Worm (Caenorhabditis elegans) whole organism, L2 larva: ENCODE measurements around the gene dhs-7.
A peak's percentile ranks its signal among the peaks of the same experiment; 100 is the strongest.

ENCODE experiments used
- F13H6.1 ChIP-seq: sonication (generic microtip); optimal IDR thresholded peaks from 2 replicates; lab custom pipeline; 2016; ENCODE audit warnings: missing genetic modification characterization, missing compliant biosample characterization
- Y55F3AM.14 ChIP-seq: fragments of 200-800 bp; sonication (Bioruptor generic); optimal IDR thresholded peaks from 2 replicates; lab custom pipeline; 2018; ENCODE audit warnings: mild to moderate bottlenecking, missing genetic modification characterization, missing compliant biosample characterization
- ZK546.5 ChIP-seq: sonication (generic microtip); optimal IDR thresholded peaks from 2 replicates; lab custom pipeline; 2017; ENCODE audit warnings: missing biosample characterization, missing genetic modification characterization
- alr-1 ChIP-seq: fragments of 150-350 bp; optimal IDR thresholded peaks from 2 replicates; lab custom pipeline; 2014; ENCODE audit warnings: missing biosample characterization, missing genetic modification characterization
- aly-2 ChIP-seq: fragments of 150-350 bp; optimal IDR thresholded peaks from 2 replicates; lab custom pipeline; 2014; ENCODE audit warnings: missing biosample characterization, missing genetic modification characterization
- ama-1 ChIP-seq: fragments of 150-350 bp; optimal IDR thresholded peaks from 2 replicates; lab custom pipeline; 2018; ENCODE audit warnings: inconsistent platforms
- blmp-1 ChIP-seq: sonication (generic microtip); optimal IDR thresholded peaks from 2 replicates; lab custom pipeline; 2017; ENCODE audit warnings: missing genetic modification characterization, mild to moderate bottlenecking, missing compliant biosample characterization, antibody characterized with exemption, moderate library complexity; ENCODE audit not compliant: insufficient read depth
- ceh-16 ChIP-seq: fragments of 150-350 bp; optimal IDR thresholded peaks from 2 replicates; lab custom pipeline; 2014; ENCODE audit warnings: missing biosample characterization, missing genetic modification characterization
- ceh-82 ChIP-seq: fragments of 150-350 bp; optimal IDR thresholded peaks from 2 replicates; lab custom pipeline; 2014; ENCODE audit warnings: missing biosample characterization, missing genetic modification characterization
- crh-2 ChIP-seq: sonication (generic microtip); optimal IDR thresholded peaks from 2 replicates; lab custom pipeline; 2017; ENCODE audit warnings: missing biosample characterization, missing genetic modification characterization
- dmd-4 ChIP-seq: sonication (generic microtip); optimal IDR thresholded peaks from 2 replicates; lab custom pipeline; 2017; ENCODE audit warnings: missing biosample characterization, missing genetic modification characterization
- egl-27 ChIP-seq: sonication (generic microtip); optimal IDR thresholded peaks from 3 replicates; lab custom pipeline; 2017; ENCODE audit warnings: missing biosample characterization, missing genetic modification reagents, missing genetic modification characterization
- elt-1 ChIP-seq: fragments of 150-350 bp; optimal IDR thresholded peaks from 2 replicates; lab custom pipeline; 2014; ENCODE audit warnings: missing biosample characterization, missing genetic modification characterization
- elt-3 ChIP-seq: sonication (generic microtip); optimal IDR thresholded peaks from 2 replicates; lab custom pipeline; 2017; ENCODE audit warnings: missing biosample characterization, missing genetic modification characterization
- fos-1 ChIP-seq: fragments of 150-350 bp; optimal IDR thresholded peaks from 2 replicates; lab custom pipeline; 2014; ENCODE audit warnings: missing biosample characterization, missing genetic modification characterization
- gmeb-1 ChIP-seq: fragments of 150-350 bp; optimal IDR thresholded peaks from 2 replicates; lab custom pipeline; 2014; ENCODE audit warnings: missing biosample characterization, missing genetic modification characterization
- lin-11 ChIP-seq: fragments of 150-350 bp; sonication (generic microtip); optimal IDR thresholded peaks from 2 replicates; lab custom pipeline; 2014; ENCODE audit warnings: missing biosample characterization, missing genetic modification characterization, inconsistent platforms, mixed read lengths
- lin-13 ChIP-seq: fragments of 150-350 bp; optimal IDR thresholded peaks from 2 replicates; lab custom pipeline; 2014; ENCODE audit warnings: missing biosample characterization, missing genetic modification reagents, missing genetic modification characterization
- lin-39 ChIP-seq: fragments of 150-350 bp; optimal IDR thresholded peaks from 2 replicates; lab custom pipeline; 2014; ENCODE audit warnings: missing biosample characterization, missing genetic modification reagents, missing genetic modification characterization
- lsy-2 ChIP-seq, 2 experiments: fragments of 150-350 bp in 1 of 2; sonication (generic microtip) in 1 of 2; optimal IDR thresholded peaks; 2 replicates each; lab custom pipeline; 2014 to 2017; ENCODE audit warnings: missing biosample characterization in 2 of 2, missing genetic modification characterization in 2 of 2
- mab-5 ChIP-seq: fragments of 150-350 bp; optimal IDR thresholded peaks from 2 replicates; lab custom pipeline; 2014; ENCODE audit warnings: missing biosample characterization, missing genetic modification characterization
- mbf-1 ChIP-seq: sonication (generic microtip); optimal IDR thresholded peaks from 2 replicates; lab custom pipeline; 2017; ENCODE audit warnings: missing biosample characterization, missing genetic modification characterization
- mdl-1 ChIP-seq, 2 experiments: fragments of 150-350 bp in 1 of 2; sonication (generic microtip) in 1 of 2; optimal IDR thresholded peaks; 2 replicates each; lab custom pipeline; 2017; ENCODE audit warnings: missing biosample characterization in 2 of 2, missing genetic modification characterization in 2 of 2
- nhr-10 ChIP-seq: sonication (generic microtip); optimal IDR thresholded peaks from 2 replicates; lab custom pipeline; 2017; ENCODE audit warnings: missing biosample characterization, missing genetic modification characterization
- nhr-11 ChIP-seq: fragments of 150-350 bp; optimal IDR thresholded peaks from 2 replicates; lab custom pipeline; 2014; ENCODE audit warnings: missing biosample characterization, missing genetic modification characterization
- nhr-12 ChIP-seq: fragments of 150-350 bp; optimal IDR thresholded peaks from 2 replicates; lab custom pipeline; 2014; ENCODE audit warnings: missing biosample characterization, missing genetic modification characterization
- nhr-129 ChIP-seq: fragments of 150-350 bp; optimal IDR thresholded peaks from 2 replicates; lab custom pipeline; 2014; ENCODE audit warnings: missing biosample characterization, missing genetic modification characterization
- nhr-21 ChIP-seq: fragments of 150-350 bp; optimal IDR thresholded peaks from 2 replicates; lab custom pipeline; 2014; ENCODE audit warnings: missing biosample characterization, missing genetic modification characterization
- nhr-23 ChIP-seq: fragments of 150-350 bp; optimal IDR thresholded peaks from 2 replicates; lab custom pipeline; 2014; ENCODE audit warnings: missing biosample characterization, missing genetic modification reagents, missing genetic modification characterization
- nhr-237 ChIP-seq: fragments of 150-350 bp; optimal IDR thresholded peaks from 2 replicates; lab custom pipeline; 2014; ENCODE audit warnings: missing biosample characterization, missing genetic modification characterization
- nhr-25 ChIP-seq: fragments of 150-350 bp; sonication (generic microtip); optimal IDR thresholded peaks from 3 replicates; lab custom pipeline; 2014; ENCODE audit warnings: missing biosample characterization, missing genetic modification characterization
- nhr-6 ChIP-seq: fragments of 150-350 bp; optimal IDR thresholded peaks from 2 replicates; lab custom pipeline; 2014; ENCODE audit warnings: missing biosample characterization, missing genetic modification characterization
- nhr-77 ChIP-seq: fragments of 150-350 bp; optimal IDR thresholded peaks from 2 replicates; lab custom pipeline; 2014; ENCODE audit warnings: missing biosample characterization, missing genetic modification characterization
- peb-1 ChIP-seq: fragments of 150-350 bp; optimal IDR thresholded peaks from 2 replicates; lab custom pipeline; 2014; ENCODE audit warnings: missing biosample characterization, missing genetic modification characterization
- sem-4 ChIP-seq: fragments of 150-350 bp; optimal IDR thresholded peaks from 2 replicates; lab custom pipeline; 2014; ENCODE audit warnings: missing biosample characterization, missing genetic modification reagents, missing genetic modification characterization
- skn-1 ChIP-seq: sonication (generic microtip); optimal IDR thresholded peaks from 2 replicates; lab custom pipeline; 2017; ENCODE audit warnings: missing biosample characterization, missing genetic modification characterization
- sma-9 ChIP-seq, 2 experiments: fragments of 150-350 bp in 1 of 2; sonication (generic microtip) in 1 of 2; optimal IDR thresholded peaks; 2 replicates each; lab custom pipeline; 2014 to 2016; ENCODE audit warnings: missing genetic modification characterization in 2 of 2, mild to moderate bottlenecking in 1 of 2, missing biosample characterization in 1 of 2, missing compliant biosample characterization in 1 of 2, missing genetic modification reagents in 1 of 2, moderate library complexity in 1 of 2
- snpc-4 ChIP-seq: fragments of 150-350 bp; optimal IDR thresholded peaks from 2 replicates; lab custom pipeline; 2014; ENCODE audit warnings: missing biosample characterization, missing genetic modification characterization
- unc-39 ChIP-seq: fragments of 150-350 bp; optimal IDR thresholded peaks from 2 replicates; lab custom pipeline; 2014; ENCODE audit warnings: missing biosample characterization, missing genetic modification characterization
- unc-55 ChIP-seq: fragments of 150-350 bp; sonication (generic microtip); optimal IDR thresholded peaks from 3 replicates; lab custom pipeline; 2014; ENCODE audit warnings: missing biosample characterization, missing genetic modification reagents, missing genetic modification characterization
- zag-1 ChIP-seq: fragments of 150-350 bp; optimal IDR thresholded peaks from 2 replicates; lab custom pipeline; 2014; ENCODE audit warnings: missing biosample characterization, missing genetic modification characterization
- ztf-4 ChIP-seq: fragments of 150-350 bp; optimal IDR thresholded peaks from 2 replicates; lab custom pipeline; 2014; ENCODE audit warnings: missing biosample characterization, missing genetic modification characterization

dhs-7 gene

DNA sequence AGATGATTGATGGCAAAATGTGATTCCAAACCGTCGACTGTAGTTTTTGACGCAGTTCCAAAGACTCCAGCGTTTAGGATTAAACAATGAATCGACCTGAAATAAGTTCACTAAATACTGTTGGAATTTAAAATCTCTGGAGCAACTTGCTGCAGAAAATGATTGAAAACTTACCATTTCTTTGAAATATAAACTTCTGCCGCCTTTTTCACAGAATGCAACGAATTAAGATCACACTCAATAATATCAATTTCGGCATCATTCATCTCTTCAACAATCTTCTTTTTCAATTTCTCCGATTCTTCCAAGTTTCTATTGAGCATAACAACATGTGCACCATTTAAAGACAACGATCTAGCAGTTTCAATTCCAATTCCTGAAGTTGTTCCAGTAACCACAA, 611 bp downstream of the dhs-7 start:
- no peak for TF ChIP-seq ZK546.5
- TF ChIP-seq lin-39 (tag; lab: Kevin White, UChicago): no peak
- TF ChIP-seq Y55F3AM.14 (GFP tag; lab: Kevin White, UChicago): no peak
- TF ChIP-seq crh-2 (tag; lab: Kevin White, UChicago): no peak
- TF ChIP-seq sma-9 (GFP tag; optimal IDR thresholded peaks at IDR 0.05; lab: Kevin White, UChicago): no peak
- TF ChIP-seq sma-9 (tag; optimal IDR thresholded peaks at IDR 0.05; lab: Kevin White, UChicago): no peak
- no peak for TF ChIP-seq elt-1 (tag; lab: Kevin White, UChicago)
- TF ChIP-seq snpc-4 (tag; lab: Kevin White, UChicago): no peak
- no peak for TF ChIP-seq nhr-23 (tag; lab: Kevin White, UChicago)
- TF ChIP-seq gmeb-1 (tag; lab: Kevin White, UChicago): no peak
- no peak for TF ChIP-seq peb-1 (tag; lab: Kevin White, UChicago)
- no peak for TF ChIP-seq F13H6.1
- no peak for TF ChIP-seq alr-1 (tag; lab: Kevin White, UChicago)
- TF ChIP-seq zag-1: no peak

DNA sequence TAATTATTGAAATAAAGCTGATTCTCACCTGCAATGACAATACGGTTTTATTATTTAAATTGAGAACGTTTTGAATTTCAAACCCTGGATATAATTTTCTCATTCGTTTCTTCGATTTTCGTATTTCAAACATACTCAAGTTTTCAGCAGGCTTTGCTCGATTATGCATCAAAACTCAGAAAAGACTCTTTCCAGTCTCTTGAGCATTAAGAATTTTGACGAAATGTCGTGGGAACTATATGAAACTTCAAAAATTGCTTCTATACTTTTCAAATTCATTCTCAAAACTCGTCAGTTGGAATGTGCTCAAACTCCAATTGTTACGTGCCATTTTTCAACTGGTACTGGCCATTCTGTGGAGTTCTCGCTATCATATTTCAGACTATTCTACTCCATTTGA, 2.9 kb downstream of the dhs-7 start, which contains the start of gene srd-59:
Gene srd-59 (plus strand): TSS at position 301 of the 400 bp plus-strand sequence.
- no peak for TF ChIP-seq alr-1 (tag; lab: Kevin White, UChicago)
- TF ChIP-seq fos-1 (tag; lab: Kevin White, UChicago): no peak
- no peak for TF ChIP-seq ceh-82 (tag; lab: Kevin White, UChicago)
- TF ChIP-seq ama-1: no peak
- TF ChIP-seq sem-4 (tag; lab: Kevin White, UChicago): no peak

DNA sequence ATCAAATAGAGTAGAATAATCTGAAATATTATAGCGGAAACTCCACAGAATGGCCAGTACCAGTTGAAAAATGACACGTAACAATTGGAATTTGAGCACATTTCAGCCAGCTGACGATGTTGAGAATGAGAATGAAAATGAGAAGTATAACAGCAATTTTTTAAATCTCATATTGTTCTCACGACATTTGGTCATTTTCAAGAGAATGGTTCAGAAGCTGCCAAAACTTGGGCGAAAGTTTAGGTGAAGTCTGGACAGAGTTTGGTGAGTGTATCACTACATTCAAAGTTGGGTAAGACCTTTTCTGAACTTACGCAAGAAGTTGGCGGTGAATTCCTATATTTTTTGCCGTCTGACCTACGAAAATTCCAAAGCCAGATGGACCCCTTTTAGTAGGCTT, 3.3 kb downstream of the dhs-7 start, which contains the start of gene srd-58:
Gene srd-58 (minus strand): TSS at position 101 of the 400 bp plus-strand sequence.
- TF ChIP-seq elt-3 (tag; lab: Kevin White, UChicago): no peak
- TF ChIP-seq gmeb-1 (tag; lab: Kevin White, UChicago): no peak
- no peak for TF ChIP-seq lin-13 (GFP tag; lab: Kevin White, UChicago)
- TF ChIP-seq unc-39: no peak

DNA sequence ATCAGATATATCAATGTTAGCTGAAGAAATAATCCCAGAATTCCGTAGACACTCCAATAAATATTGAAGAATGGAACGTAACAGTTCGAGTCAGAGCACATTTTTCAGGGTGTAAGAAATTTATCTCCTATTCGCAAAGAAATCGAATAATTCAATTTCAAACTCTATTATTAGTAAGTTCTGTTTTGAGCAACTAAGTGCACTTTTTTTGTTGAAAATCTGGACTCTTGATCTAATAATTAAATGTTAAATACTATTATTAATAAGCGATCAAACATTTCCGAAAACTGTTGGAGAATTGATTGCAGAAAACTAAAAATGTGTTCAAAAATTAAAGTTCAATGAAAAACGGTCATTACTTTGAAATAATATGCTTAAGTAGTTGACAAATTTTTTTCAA, 5.2 kb downstream of the dhs-7 start, which contains the start of gene srd-56:
Gene srd-56 (minus strand): TSS at position 101 of the 400 bp plus-strand sequence.
- no peak for TF ChIP-seq F13H6.1

DNA sequence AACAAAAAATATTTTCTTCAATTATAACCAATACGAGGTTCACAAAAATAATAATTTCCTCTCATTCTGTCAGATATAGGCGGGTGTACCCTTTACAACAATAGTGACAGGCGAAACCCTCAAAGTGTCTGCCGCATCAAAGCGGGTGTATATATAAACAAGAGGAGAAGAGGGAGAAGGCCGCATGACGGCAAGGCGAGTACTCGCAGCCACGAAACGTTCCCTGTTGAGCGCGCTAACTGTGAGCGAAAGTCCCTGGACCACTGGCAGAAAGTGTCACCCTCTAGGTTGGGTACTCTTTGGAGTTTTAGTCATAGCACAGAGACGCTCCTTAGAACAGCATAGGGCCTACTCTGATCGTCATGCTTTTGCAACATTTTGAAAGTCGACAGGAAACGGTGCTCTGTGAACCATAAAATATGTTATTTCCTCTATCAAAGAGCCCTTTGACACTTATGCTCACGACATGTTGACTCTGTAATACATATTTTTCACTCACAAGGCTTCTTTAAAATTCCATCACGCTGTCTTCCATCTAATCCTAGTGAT, 8.1 kb downstream of the dhs-7 start, which contains the start of gene pcrg-1:
Gene pcrg-1 (plus strand): TSS at position 499 of the 549 bp plus-strand sequence.
- TF ChIP-seq F13H6.1 (peak; percentile 74), mab-5 (tag; lab: Kevin White, UChicago) (peak; percentile 9), Y55F3AM.14 (GFP tag; lab: Kevin White, UChicago) (peak; percentile 87), ceh-82 (tag; lab: Kevin White, UChicago) (no peak), lin-11 (peak; percentile 55), nhr-237 (tag; lab: Kevin White, UChicago) (no peak), fos-1 (tag; lab: Kevin White, UChicago) (peak; percentile 15), sem-4 (tag; lab: Kevin White, UChicago) (no peak), ZK546.5 (no peak), nhr-6 (tag; lab: Kevin White, UChicago) (no peak), unc-55 (peak; percentile 61), lin-39 (tag; lab: Kevin White, UChicago) (no peak), nhr-12 (no peak), nhr-129 (tag; lab: Kevin White, UChicago) (peak; percentile 76), elt-1 (tag; lab: Kevin White, UChicago) (no peak), nhr-77 (peak; percentile 8), ceh-16 (tag; lab: Kevin White, UChicago) (no peak), skn-1 (tag; lab: Kevin White, UChicago) (no peak), aly-2 (tag; lab: Kevin White, UChicago) (no peak), elt-3 (tag; lab: Kevin White, UChicago) (no peak), nhr-21 (tag; lab: Kevin White, UChicago) (peak; percentile 78), snpc-4 (tag; lab: Kevin White, UChicago) (peak; percentile 99), mdl-1 (tag; optimal IDR thresholded peaks at IDR 0.05; lab: Kevin White, UChicago) (peak in 1 of 2 experiments; percentile 8), blmp-1 (tag; lab: Kevin White, UChicago) (peak; percentile 9), egl-27 (tag; lab: Kevin White, UChicago) (peak; percentile 60), nhr-11 (tag; lab: Kevin White, UChicago) (no peak), mbf-1 (tag; lab: Kevin White, UChicago) (no peak), nhr-25 (tag; lab: Kevin White, UChicago) (no peak), nhr-10 (tag; lab: Kevin White, UChicago) (no peak), dmd-4 (tag; lab: Kevin White, UChicago) (no peak), ztf-4 (tag; lab: Kevin White, UChicago) (peak; percentile 75), sma-9 (GFP tag; optimal IDR thresholded peaks at IDR 0.05; lab: Kevin White, UChicago) (peak; percentile 94), sma-9 (tag; optimal IDR thresholded peaks at IDR 0.05; lab: Kevin White, UChicago) (no peak), crh-2 (tag; lab: Kevin White, UChicago) (peak; percentile 44), gmeb-1 (tag; lab: Kevin White, UChicago) (peak; percentile 72), unc-39 (no peak), lsy-2 (tag; optimal IDR thresholded peaks at IDR 0.05; lab: Kevin White, UChicago) (peak; percentile 55 to 79), ama-1 (no peak), peb-1 (tag; lab: Kevin White, UChicago) (no peak), zag-1 (no peak)
